Fruit fly (Drosophila melanogaster): ENCODE results near the gene CG3457.

CG3457 gene

DNA sequence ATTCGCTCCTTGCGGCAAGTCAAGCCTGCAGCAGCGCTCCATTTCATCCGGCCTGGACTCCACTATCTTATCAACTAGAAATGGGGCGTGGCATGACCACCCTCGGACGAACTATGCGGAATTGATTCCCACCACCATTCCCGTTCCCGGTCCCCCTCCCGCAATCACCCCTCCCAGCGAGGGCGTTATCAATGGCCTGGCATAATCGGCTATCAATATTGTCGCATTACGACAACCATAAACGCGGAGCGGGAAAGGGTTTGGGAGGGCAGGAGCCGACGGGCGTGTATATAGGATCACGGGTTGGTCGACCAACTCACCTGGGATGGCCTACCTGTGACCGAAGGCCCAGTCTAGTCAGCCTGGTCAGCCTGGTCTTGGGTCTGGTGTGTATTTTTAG is 5.5 kb downstream of the CG3457 start:
- TF ChIP-seq CG11617 (GFP tag; optimal IDR thresholded peaks at IDR 0.05), result no peak
- no peak for TF ChIP-seq pad (GFP tag; optimal IDR thresholded peaks at IDR 0.05)
- TF ChIP-seq Clk (GFP tag; optimal IDR thresholded peaks at IDR 0.05), result no peak
- TF ChIP-seq CG7045 (GFP tag; optimal IDR thresholded peaks at IDR 0.05), result no peak
- TF ChIP-seq bab1 (GFP tag; optimal IDR thresholded peaks at IDR 0.05), result no peak
- no peak for TF ChIP-seq CG7101 (tag; optimal IDR thresholded peaks at IDR 0.05)
- TF ChIP-seq CG14711 (tag; optimal IDR thresholded peaks at IDR 0.05), result no peak
- TF ChIP-seq tj (GFP tag; optimal IDR thresholded peaks at IDR 0.05), result no peak
- no peak for TF ChIP-seq cic (GFP tag; optimal IDR thresholded peaks at IDR 0.05)
- TF ChIP-seq CG12768 (GFP tag; optimal IDR thresholded peaks at IDR 0.05), result no peak
- no peak for TF ChIP-seq Hr96 (GFP tag; optimal IDR thresholded peaks at IDR 0.05)
- TF ChIP-seq CG33017 (tag; optimal IDR thresholded peaks at IDR 0.05), result no peak
- TF ChIP-seq kay (GFP tag; ENCODE audit: borderline replicate concordance), result no peak
- TF ChIP-seq toe (GFP tag; optimal IDR thresholded peaks at IDR 0.05), result no peak
- no peak for TF ChIP-seq ovo (GFP tag; optimal IDR thresholded peaks at IDR 0.05)
- TF ChIP-seq cnc (optimal IDR thresholded peaks at IDR 0.05), result no peak
- TF ChIP-seq Mnt (GFP tag; optimal IDR thresholded peaks at IDR 0.05), result no peak

DNA sequence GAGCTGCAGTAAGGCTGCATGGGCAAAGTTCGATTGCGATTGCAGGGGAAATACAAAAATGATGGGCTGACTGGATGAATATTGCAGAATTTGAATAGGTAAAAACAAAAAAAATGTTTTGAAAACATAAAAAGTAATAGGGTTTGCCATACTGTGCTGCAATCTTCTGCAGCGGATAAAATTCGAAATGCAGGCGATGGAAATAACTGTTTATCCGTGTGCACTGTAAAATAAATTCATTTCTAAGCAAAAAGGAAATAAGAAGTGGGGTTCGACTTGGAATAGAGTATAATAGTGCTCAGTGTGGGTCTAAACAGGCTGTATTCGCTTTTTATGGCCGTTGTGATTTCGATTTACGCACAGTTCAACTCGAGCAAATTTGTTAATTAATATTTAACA is 6.2 kb downstream of the CG3457 start, which contains the start of gene CG14053:
TSS of gene CG14053 (minus strand) at position 101 of the 399 bp plus-strand sequence.
- TF ChIP-seq CG1620 (GFP tag; optimal IDR thresholded peaks at IDR 0.05), result no peak
- TF ChIP-seq kay (GFP tag; ENCODE audit: borderline replicate concordance), result no peak
- TF ChIP-seq Mnt (GFP tag; optimal IDR thresholded peaks at IDR 0.05), result no peak
- TF ChIP-seq bab1 (GFP tag; optimal IDR thresholded peaks at IDR 0.05), result no peak
- TF ChIP-seq Clk (GFP tag; optimal IDR thresholded peaks at IDR 0.05), result no peak
- TF ChIP-seq CG12768 (GFP tag; optimal IDR thresholded peaks at IDR 0.05), result no peak
- no peak for TF ChIP-seq toe (GFP tag; optimal IDR thresholded peaks at IDR 0.05)
- no peak for TF ChIP-seq pad (GFP tag; optimal IDR thresholded peaks at IDR 0.05)
- TF ChIP-seq CG7101 (tag; optimal IDR thresholded peaks at IDR 0.05), result no peak
- TF ChIP-seq tj (GFP tag; optimal IDR thresholded peaks at IDR 0.05), result no peak
- TF ChIP-seq CG33017 (tag; optimal IDR thresholded peaks at IDR 0.05), result no peak
- TF ChIP-seq ovo (GFP tag; optimal IDR thresholded peaks at IDR 0.05), result no peak

DNA sequence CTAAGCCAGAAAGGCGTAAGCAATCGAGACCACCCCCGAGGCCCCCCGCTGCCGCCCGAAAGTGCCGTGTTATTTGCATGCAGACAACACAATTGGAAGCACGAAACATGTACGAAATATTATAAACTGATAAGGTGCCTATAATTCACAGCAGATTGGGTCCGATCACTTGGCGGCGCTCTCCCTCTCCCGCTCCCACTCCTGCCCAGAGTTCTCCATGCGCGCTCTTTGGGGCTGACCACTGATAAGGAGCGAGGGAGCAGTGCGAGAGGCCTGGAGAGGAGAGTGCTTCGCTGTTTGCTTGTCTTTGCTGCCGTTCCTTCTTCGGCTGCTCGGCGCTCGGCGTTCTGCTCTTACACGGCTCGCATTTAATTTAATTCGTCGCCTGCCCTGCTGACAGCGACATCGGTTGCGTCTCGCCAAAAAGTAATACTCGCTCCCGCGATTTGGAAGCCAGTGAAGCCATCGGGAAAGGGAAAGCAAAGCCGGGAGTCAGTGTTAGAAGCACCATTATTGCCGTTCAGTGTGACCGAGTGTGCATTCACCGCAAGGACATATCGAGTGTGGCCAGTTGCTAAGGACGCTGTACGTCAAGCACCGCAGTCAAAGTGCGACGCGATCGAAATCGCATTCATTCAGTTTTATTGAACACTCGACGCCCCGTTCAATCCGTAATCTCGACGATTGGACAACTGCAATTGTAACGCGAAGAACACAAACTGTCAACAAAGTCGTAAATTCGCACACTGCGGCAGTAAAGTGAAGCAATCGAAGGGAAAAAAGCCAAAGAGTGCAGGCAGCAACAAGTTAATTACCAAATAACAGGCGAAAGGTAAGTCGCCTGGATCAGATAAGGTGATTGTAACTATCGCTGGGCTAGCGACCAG is 6.8 kb downstream of the CG3457 start:
- TF ChIP-seq Clk (GFP tag; optimal IDR thresholded peaks at IDR 0.05) (no peak), CG1620 (GFP tag; optimal IDR thresholded peaks at IDR 0.05) (peak; percentile 13), bab1 (GFP tag; optimal IDR thresholded peaks at IDR 0.05) (no peak), toe (GFP tag; optimal IDR thresholded peaks at IDR 0.05) (no peak), kay (GFP tag; ENCODE audit: borderline replicate concordance) (no peak), CG11617 (GFP tag; optimal IDR thresholded peaks at IDR 0.05) (no peak), Hr96 (GFP tag; optimal IDR thresholded peaks at IDR 0.05) (no peak), Crg-1 (GFP tag; optimal IDR thresholded peaks at IDR 0.05) (no peak), cnc (optimal IDR thresholded peaks at IDR 0.05) (no peak), CG33017 (tag; optimal IDR thresholded peaks at IDR 0.05) (no peak), Mnt (GFP tag; optimal IDR thresholded peaks at IDR 0.05) (peak; percentile 34), CG5204 (GFP tag; optimal IDR thresholded peaks at IDR 0.05) (no peak), cic (GFP tag; optimal IDR thresholded peaks at IDR 0.05) (peak; percentile 81), CG14711 (tag; optimal IDR thresholded peaks at IDR 0.05) (no peak), tj (GFP tag; optimal IDR thresholded peaks at IDR 0.05) (peak; percentile 46), ovo (GFP tag; optimal IDR thresholded peaks at IDR 0.05) (peak; percentile 37), CG7045 (GFP tag; optimal IDR thresholded peaks at IDR 0.05) (no peak), CG12768 (GFP tag; optimal IDR thresholded peaks at IDR 0.05) (no peak), pad (GFP tag; optimal IDR thresholded peaks at IDR 0.05) (peak; percentile 92)

DNA sequence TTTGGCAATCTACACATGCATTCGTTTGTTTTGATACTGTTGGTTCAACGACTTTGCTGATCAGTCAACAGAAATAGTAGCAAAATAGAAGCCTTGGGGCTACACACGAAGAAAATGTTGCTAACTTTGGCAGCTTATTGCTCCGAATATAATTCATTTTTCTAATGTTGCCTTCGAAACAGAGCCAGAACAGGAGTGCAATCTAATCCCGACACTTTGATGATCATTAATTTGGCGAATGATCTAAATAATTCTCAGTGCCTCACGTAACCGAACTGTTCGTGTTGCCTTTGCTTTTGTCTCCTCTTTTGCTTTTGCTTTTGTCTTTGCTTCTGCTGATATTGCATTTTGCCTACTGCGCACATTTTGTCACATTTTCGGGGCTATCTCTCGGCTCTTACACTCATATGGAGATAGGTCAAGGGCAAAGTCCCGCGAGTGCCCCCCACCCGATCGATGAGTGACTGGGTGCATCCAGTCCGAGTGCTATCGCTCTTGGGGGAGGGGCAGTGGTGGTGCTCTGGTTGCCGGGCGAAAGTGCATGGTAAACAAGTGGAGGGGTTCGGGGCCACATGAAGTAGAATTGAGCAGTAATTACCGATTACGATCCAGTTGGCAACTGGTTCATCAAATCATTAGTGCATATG is 8.6 kb downstream of the CG3457 start:
- TF ChIP-seq pad (GFP tag; optimal IDR thresholded peaks at IDR 0.05), result peak; percentile 27
- peak; percentile 90 for TF ChIP-seq tj (GFP tag; optimal IDR thresholded peaks at IDR 0.05)
- peak; percentile 90 for TF ChIP-seq bab1 (GFP tag; optimal IDR thresholded peaks at IDR 0.05)
- TF ChIP-seq CG33017 (tag; optimal IDR thresholded peaks at IDR 0.05), result no peak
- peak; percentile 25 for TF ChIP-seq CG11617 (GFP tag; optimal IDR thresholded peaks at IDR 0.05)
- no peak for TF ChIP-seq Mnt (GFP tag; optimal IDR thresholded peaks at IDR 0.05)
- peak; percentile 71 for TF ChIP-seq CG7101 (tag; optimal IDR thresholded peaks at IDR 0.05)
- TF ChIP-seq CG14711 (tag; optimal IDR thresholded peaks at IDR 0.05), result peak; percentile 71
- no peak for TF ChIP-seq CG12768 (GFP tag; optimal IDR thresholded peaks at IDR 0.05)
- TF ChIP-seq Hr96 (GFP tag; optimal IDR thresholded peaks at IDR 0.05), result peak; percentile 41

DNA sequence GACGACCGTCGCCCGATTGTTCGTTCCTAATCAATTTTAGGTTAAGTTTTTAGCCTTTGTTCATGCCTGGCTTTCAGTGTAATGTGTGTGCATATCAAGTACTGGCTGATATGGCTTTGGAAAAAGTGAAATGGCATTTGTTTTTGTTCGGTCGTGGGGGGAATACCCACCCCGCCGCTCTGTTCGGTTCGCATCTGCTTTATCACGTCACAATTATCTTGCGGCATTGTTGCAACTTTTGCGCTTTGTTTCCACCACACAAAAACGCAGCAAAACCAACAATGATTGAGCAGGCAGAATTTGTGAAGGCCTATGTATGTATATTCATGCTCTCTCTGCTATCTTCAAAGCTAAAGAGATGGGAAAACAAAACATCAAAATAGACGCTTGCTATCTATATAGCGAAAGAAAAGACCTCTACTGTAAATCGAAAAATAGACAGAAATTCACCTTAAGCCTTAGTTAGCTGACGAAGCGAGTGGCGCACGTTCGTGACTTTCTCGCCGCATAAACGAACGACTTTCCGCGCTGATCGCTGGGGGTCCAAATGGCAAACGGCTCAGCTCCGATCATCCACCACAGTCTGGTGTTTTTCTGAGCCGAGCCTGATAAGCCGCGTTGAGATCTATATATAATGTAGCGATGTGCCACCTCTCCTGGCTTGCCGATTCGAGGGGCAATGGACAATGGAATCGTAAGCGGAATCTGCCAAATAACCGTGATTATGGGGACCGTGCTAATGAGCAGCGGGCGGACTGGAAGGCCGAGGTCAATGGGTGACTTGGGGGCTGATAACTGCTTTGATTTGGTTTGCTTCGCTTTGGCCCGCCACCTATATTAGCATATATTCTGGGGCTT is 10.0 kb downstream of the CG3457 start:
- no peak for TF ChIP-seq CG1620 (GFP tag; optimal IDR thresholded peaks at IDR 0.05)
- no peak for TF ChIP-seq toe (GFP tag; optimal IDR thresholded peaks at IDR 0.05)
- no peak for TF ChIP-seq CG5204 (GFP tag; optimal IDR thresholded peaks at IDR 0.05)

Data from whole organism, adult.